Worm (Caenorhabditis elegans) whole organism, late embryonic: ENCODE data around the gene gly-3.

Source experiments
- C08G9.2 ChIP-seq: sonication (generic microtip); optimal IDR thresholded peaks from 2 replicates; lab custom pipeline; 2016; ENCODE audit warnings: mild to moderate bottlenecking, missing genetic modification characterization, moderate library complexity, missing compliant biosample characterization
- K02D7.2 ChIP-seq: sonication (generic microtip); optimal IDR thresholded peaks from 2 replicates; lab custom pipeline; 2017; ENCODE audit warnings: mild to moderate bottlenecking, missing genetic modification characterization, missing compliant biosample characterization
- K09A11.1 ChIP-seq: sonication (generic microtip); optimal IDR thresholded peaks from 2 replicates; lab custom pipeline; 2017; ENCODE audit warnings: antibody characterized with exemption, mild to moderate bottlenecking, missing genetic modification characterization, missing compliant biosample characterization; ENCODE audit not compliant: insufficient read depth
- T23F11.4 ChIP-seq: fragments of 200-800 bp; sonication (Bioruptor generic); optimal IDR thresholded peaks from 2 replicates; lab custom pipeline; 2018; ENCODE audit warnings: mild to moderate bottlenecking, missing genetic modification characterization, missing compliant biosample characterization
- ahr-1 ChIP-seq: sonication (generic microtip); optimal IDR thresholded peaks from 2 replicates; lab custom pipeline; 2016; ENCODE audit warnings: missing genetic modification characterization, missing compliant biosample characterization
- ama-1 ChIP-seq: fragments of 150-350 bp; optimal IDR thresholded peaks from 2 replicates; lab custom pipeline; 2014
- ceh-14 ChIP-seq: sonication (generic microtip); optimal IDR thresholded peaks from 2 replicates; lab custom pipeline; 2016; ENCODE audit warnings: missing genotype, missing genetic modification characterization, missing compliant biosample characterization
- ceh-19 ChIP-seq: fragments of 200-800 bp; sonication (Bioruptor generic); optimal IDR thresholded peaks from 2 replicates; lab custom pipeline; 2018; ENCODE audit warnings: mild to moderate bottlenecking, missing genetic modification characterization, missing compliant biosample characterization
- ceh-2 ChIP-seq: sonication (generic microtip); optimal IDR thresholded peaks from 2 replicates; lab custom pipeline; 2016; ENCODE audit warnings: missing genotype, missing genetic modification characterization, missing compliant biosample characterization
- ceh-22 ChIP-seq: sonication (generic microtip); optimal IDR thresholded peaks from 2 replicates; lab custom pipeline; 2017; ENCODE audit warnings: missing biosample characterization, missing genetic modification characterization
- ceh-24 ChIP-seq: sonication (generic microtip); optimal IDR thresholded peaks from 2 replicates; lab custom pipeline; 2016; ENCODE audit warnings: mild to moderate bottlenecking, missing genetic modification characterization, missing compliant biosample characterization
- ceh-31 ChIP-seq: sonication (generic microtip); optimal IDR thresholded peaks from 2 replicates; lab custom pipeline; 2016; ENCODE audit warnings: missing genetic modification characterization, missing compliant biosample characterization
- ceh-34 ChIP-seq: sonication (generic microtip); optimal IDR thresholded peaks from 2 replicates; lab custom pipeline; 2016; ENCODE audit warnings: mild to moderate bottlenecking, missing genetic modification characterization, missing compliant biosample characterization
- ceh-48 ChIP-seq: sonication (generic microtip); optimal IDR thresholded peaks from 2 replicates; lab custom pipeline; 2016; ENCODE audit warnings: missing genetic modification characterization, inconsistent platforms, missing compliant biosample characterization
- elt-2 ChIP-seq: sonication (generic microtip); optimal IDR thresholded peaks from 2 replicates; lab custom pipeline; 2016; ENCODE audit warnings: missing genetic modification reagents, missing genetic modification characterization, missing compliant biosample characterization
- elt-4 ChIP-seq: sonication (generic microtip); optimal IDR thresholded peaks from 2 replicates; lab custom pipeline; 2016; ENCODE audit warnings: missing genetic modification characterization, missing compliant biosample characterization
- ets-4 ChIP-seq: sonication (generic microtip); optimal IDR thresholded peaks from 2 replicates; lab custom pipeline; 2016; ENCODE audit warnings: missing genetic modification characterization, missing compliant biosample characterization
- eyg-1 ChIP-seq: sonication (generic microtip); optimal IDR thresholded peaks from 2 replicates; lab custom pipeline; 2016; ENCODE audit warnings: missing genotype, missing genetic modification characterization, missing compliant biosample characterization
- fax-1 ChIP-seq: sonication (generic microtip); optimal IDR thresholded peaks from 2 replicates; lab custom pipeline; 2016; ENCODE audit warnings: missing genotype, missing genetic modification characterization, missing compliant biosample characterization
- gmeb-2 ChIP-seq: sonication (generic microtip); optimal IDR thresholded peaks from 2 replicates; lab custom pipeline; 2016; ENCODE audit warnings: missing genetic modification characterization, inconsistent platforms, missing compliant biosample characterization
- hlh-30 ChIP-seq: sonication (generic microtip); optimal IDR thresholded peaks from 2 replicates; lab custom pipeline; 2017; ENCODE audit warnings: antibody characterized with exemption, missing genetic modification characterization, missing compliant biosample characterization; ENCODE audit not compliant: insufficient read depth
- hlh-6 ChIP-seq: sonication (generic microtip); optimal IDR thresholded peaks from 2 replicates; lab custom pipeline; 2016; ENCODE audit warnings: missing genotype, missing genetic modification characterization, missing compliant biosample characterization
- hlh-8 ChIP-seq: sonication (generic microtip); optimal IDR thresholded peaks from 2 replicates; lab custom pipeline; 2016; ENCODE audit warnings: missing genotype, missing genetic modification characterization, missing compliant biosample characterization
- lim-6 ChIP-seq: sonication (generic microtip); optimal IDR thresholded peaks from 2 replicates; lab custom pipeline; 2016; ENCODE audit warnings: missing genetic modification characterization, missing compliant biosample characterization
- madf-2 ChIP-seq: sonication (generic microtip); optimal IDR thresholded peaks from 2 replicates; lab custom pipeline; 2017; ENCODE audit warnings: missing genetic modification characterization, missing compliant biosample characterization
- nfya-1 ChIP-seq: sonication (generic microtip); optimal IDR thresholded peaks from 2 replicates; lab custom pipeline; 2017; ENCODE audit warnings: missing genetic modification characterization, mild to moderate bottlenecking, missing compliant biosample characterization, antibody characterized with exemption, moderate library complexity
- nhr-11 ChIP-seq: fragments of 150-350 bp; optimal IDR thresholded peaks from 2 replicates; lab custom pipeline; 2014; ENCODE audit warnings: missing biosample characterization, missing genetic modification characterization
- npax-4 ChIP-seq: sonication (generic microtip); optimal IDR thresholded peaks from 2 replicates; lab custom pipeline; 2016; ENCODE audit warnings: missing genetic modification characterization, missing compliant biosample characterization
- pag-3 ChIP-seq: sonication (generic microtip); optimal IDR thresholded peaks from 2 replicates; lab custom pipeline; 2016; ENCODE audit warnings: missing compliant biosample characterization, missing genetic modification characterization, borderline replicate concordance
- pat-9 ChIP-seq: fragments of 200-800 bp; sonication (Bioruptor generic); optimal IDR thresholded peaks from 2 replicates; lab custom pipeline; 2018; ENCODE audit warnings: mild to moderate bottlenecking, missing genetic modification characterization, moderate library complexity, missing compliant biosample characterization
- pax-1 ChIP-seq: fragments of 150-350 bp; optimal IDR thresholded peaks from 2 replicates; lab custom pipeline; 2014; ENCODE audit warnings: missing biosample characterization, missing genetic modification characterization
- pha-2 ChIP-seq: sonication (generic microtip); optimal IDR thresholded peaks from 2 replicates; lab custom pipeline; 2017; ENCODE audit warnings: mild to moderate bottlenecking, missing genetic modification characterization, missing compliant biosample characterization
- pqm-1 ChIP-seq: sonication (generic microtip); optimal IDR thresholded peaks from 2 replicates; lab custom pipeline; 2016; ENCODE audit warnings: missing genetic modification characterization, missing compliant biosample characterization
- rnt-1 ChIP-seq: sonication (generic microtip); optimal IDR thresholded peaks from 2 replicates; lab custom pipeline; 2016; ENCODE audit warnings: missing genetic modification characterization, missing compliant biosample characterization
- sox-2 ChIP-seq: fragments of 200-800 bp; sonication (Bioruptor generic); IDR thresholded peaks from 2 replicates; pipeline ENCODE4 v1.3.6; 2022; ENCODE audit warnings: missing genetic modification reagents, missing genetic modification characterization, missing compliant biosample characterization
- tbx-2 ChIP-seq: sonication (generic microtip); optimal IDR thresholded peaks from 2 replicates; lab custom pipeline; 2016; ENCODE audit warnings: missing genetic modification characterization, missing compliant biosample characterization
- tbx-7 ChIP-seq: sonication (generic microtip); optimal IDR thresholded peaks from 2 replicates; lab custom pipeline; 2016; ENCODE audit warnings: missing genotype, missing genetic modification characterization, missing compliant biosample characterization
- unc-3 ChIP-seq, 2 experiments: fragments of 200-800 bp in 1 of 2; sonication (Bioruptor generic) in 1 of 2; sonication (generic microtip) in 1 of 2; conservative IDR thresholded peaks in 1 of 2; optimal IDR thresholded peaks in 1 of 2; 2 replicates each; pipeline versions ENCODE4 v1.3.6 to Lab custom; 2016 to 2022; ENCODE audit warnings: missing compliant biosample characterization in 2 of 2, missing genetic modification characterization in 2 of 2, missing genetic modification reagents in 1 of 2
- unc-42 ChIP-seq: sonication (generic microtip); optimal IDR thresholded peaks from 2 replicates; lab custom pipeline; 2016; ENCODE audit warnings: missing genotype, missing genetic modification characterization, missing compliant biosample characterization
- unc-55 ChIP-seq: sonication (generic microtip); optimal IDR thresholded peaks from 2 replicates; lab custom pipeline; 2017; ENCODE audit warnings: missing biosample characterization, missing genetic modification reagents, missing genetic modification characterization
- ztf-16 ChIP-seq: sonication (generic microtip); optimal IDR thresholded peaks from 2 replicates; lab custom pipeline; 2017; ENCODE audit warnings: missing genetic modification characterization, missing compliant biosample characterization

Gene gly-3

ce11 chrIII:7891573-7892306, 25.8 kb downstream of the gly-3 start, which contains the start of the genes ZK688.5 and fahd-1 (continued):
- TF ChIP-seq pag-3 (tag; lab: Kevin White, UChicago) (no peak), ceh-34 (tag; lab: Kevin White, UChicago) (peak; percentile 80), rnt-1 (tag; lab: Kevin White, UChicago) (peak; percentile 61), ceh-48 (no peak), fax-1 (tag; lab: Kevin White, UChicago) (no peak), gmeb-2 (tag; lab: Kevin White, UChicago) (no peak), hlh-30 (tag; lab: Kevin White, UChicago) (peak; percentile 61), ceh-19 (no peak), ceh-2 (peak; percentile 31), pax-1 (tag; lab: Kevin White, UChicago) (no peak), sox-2 (no peak), ceh-22 (tag; lab: Kevin White, UChicago) (no peak), ceh-31 (tag; lab: Kevin White, UChicago) (peak; percentile 78), eyg-1 (tag; lab: Kevin White, UChicago) (no peak), tbx-2 (tag; lab: Kevin White, UChicago) (peak; percentile 63), lim-6 (tag; lab: Kevin White, UChicago) (no peak), unc-3 (GFP tag; conservative IDR thresholded peaks at IDR 0.05; lab: Robert Waterston, UW) (no peak), unc-3 (tag; optimal IDR thresholded peaks at IDR 0.05; lab: Kevin White, UChicago) (no peak), nhr-11 (tag; lab: Kevin White, UChicago) (no peak), C08G9.2 (tag; lab: Kevin White, UChicago) (no peak), madf-2 (tag; lab: Kevin White, UChicago) (no peak), ets-4 (tag; lab: Kevin White, UChicago) (peak; percentile 21), pqm-1 (tag; lab: Kevin White, UChicago) (no peak), T23F11.4 (GFP tag; lab: Kevin White, UChicago) (no peak)

- TF ChIP-seq ztf-16 (no peak), ceh-48 (no peak), hlh-8 (tag; lab: Kevin White, UChicago) (no peak), gmeb-2 (tag; lab: Kevin White, UChicago) (no peak), hlh-30 (tag; lab: Kevin White, UChicago) (no peak), unc-42 (no peak), tbx-7 (tag; lab: Kevin White, UChicago) (no peak), ceh-14 (tag; lab: Kevin White, UChicago) (no peak), npax-4 (tag; lab: Kevin White, UChicago) (no peak), elt-2 (tag; lab: Kevin White, UChicago) (no peak), nfya-1 (tag; lab: Kevin White, UChicago) (no peak), ceh-24 (no peak), lim-6 (tag; lab: Kevin White, UChicago) (no peak), unc-3 (GFP tag; conservative IDR thresholded peaks at IDR 0.05; lab: Robert Waterston, UW) (no peak), unc-3 (tag; optimal IDR thresholded peaks at IDR 0.05; lab: Kevin White, UChicago) (no peak), K09A11.1 (tag; lab: Kevin White, UChicago) (no peak), elt-4 (tag; lab: Kevin White, UChicago) (no peak), ahr-1 (tag; lab: Kevin White, UChicago) (no peak), eyg-1 (tag; lab: Kevin White, UChicago) (no peak), pha-2 (tag; lab: Kevin White, UChicago) (no peak), ama-1 (no peak)
- TF ChIP-seq, all 69 proteins: peak for 0
Measured at ce11 chrIII:7889036-7889435, 28.5 kb downstream of the gly-3 start.

ce11 chrIII:7884863-7885262, 32.7 kb downstream of the gly-3 start, which contains the start of gene ZK688.11:
Gene ZK688.11 (minus strand): TSS chrIII:7884963.
- TF ChIP-seq ets-4 (tag; lab: Kevin White, UChicago) (no peak), elt-2 (tag; lab: Kevin White, UChicago) (no peak), tbx-2 (tag; lab: Kevin White, UChicago) (no peak), ceh-34 (tag; lab: Kevin White, UChicago) (no peak), hlh-6 (tag; lab: Kevin White, UChicago) (no peak), eyg-1 (tag; lab: Kevin White, UChicago) (no peak), pat-9 (tag; lab: Kevin White, UChicago) (no peak), K02D7.2 (tag; lab: Kevin White, UChicago) (no peak), K09A11.1 (tag; lab: Kevin White, UChicago) (no peak), unc-55 (GFP tag; lab: Kevin White, UChicago) (no peak), lim-6 (tag; lab: Kevin White, UChicago) (no peak)
